Fruit fly (Drosophila melanogaster) whole organism, prepupa: Measurements from ENCODE around the gene CtsB.

Experiments
- CG10631 ChIP-seq: fragments of 200-800 bp; sonication (Bioruptor generic); optimal IDR thresholded peaks from 2 replicates; lab custom pipeline; 2016; ENCODE audit warnings: missing biosample characterization, missing genetic modification characterization
- CG16779 ChIP-seq: fragments of 200-800 bp; sonication (Bioruptor generic); optimal IDR thresholded peaks from 3 replicates; lab custom pipeline; 2017; ENCODE audit warnings: missing biosample characterization, mild to moderate bottlenecking, missing genetic modification characterization
- CG6854 ChIP-seq: fragments of 200-800 bp; sonication (Bioruptor generic); optimal IDR thresholded peaks from 2 replicates; lab custom pipeline; 2017; ENCODE audit warnings: missing biosample characterization, mild to moderate bottlenecking, missing genetic modification characterization
- CG7368 ChIP-seq: fragments of 200-800 bp; sonication (Bioruptor generic); optimal IDR thresholded peaks from 3 replicates; lab custom pipeline; 2016; ENCODE audit warnings: missing biosample characterization, missing genetic modification characterization
- CG8632 ChIP-seq: fragments of 200-800 bp; sonication (Bioruptor generic); optimal IDR thresholded peaks from 3 replicates; lab custom pipeline; 2016; ENCODE audit warnings: missing biosample characterization, missing genetic modification characterization
- Eip75B ChIP-seq: fragments of 200-800 bp; sonication (Bioruptor generic); optimal IDR thresholded peaks from 3 replicates; lab custom pipeline; 2016; ENCODE audit warnings: missing biosample characterization, missing genetic modification characterization
- Eip78C ChIP-seq: fragments of 200-800 bp; sonication (Bioruptor generic); peaks from one replicate; lab custom pipeline; 2016; ENCODE audit warnings: missing biosample characterization, missing genetic modification characterization
- Gug ChIP-seq: fragments of 200-800 bp; sonication (Bioruptor generic); IDR thresholded peaks from 2 replicates; pipeline ENCODE4 v1.3.6; 2022; ENCODE audit warnings: missing biosample characterization, missing genetic modification characterization
- Lpt ChIP-seq: fragments of 200-800 bp; sonication (Bioruptor generic); optimal IDR thresholded peaks from 3 replicates; lab custom pipeline; 2016; ENCODE audit warnings: missing biosample characterization, missing genetic modification characterization
- Met ChIP-seq: fragments of 200-800 bp; sonication (Bioruptor generic); optimal IDR thresholded peaks from 3 replicates; lab custom pipeline; 2016; ENCODE audit warnings: missing biosample characterization, missing genetic modification characterization
- Smox ChIP-seq: fragments of 200-800 bp; sonication (Bioruptor generic); optimal IDR thresholded peaks from 3 replicates; lab custom pipeline; 2016; ENCODE audit warnings: missing biosample characterization, missing genetic modification characterization
- Sox102F ChIP-seq: fragments of 200-800 bp; sonication (Bioruptor generic); optimal IDR thresholded peaks from 2 replicates; lab custom pipeline; 2016; ENCODE audit warnings: missing biosample characterization, mild to moderate bottlenecking, missing genetic modification characterization
- salr ChIP-seq, 2 experiments: fragments of 200-800 bp; sonication (Bioruptor generic); optimal IDR thresholded peaks; 3 replicates each; lab custom pipeline; 2016 to 2018; ENCODE audit warnings: missing biosample characterization in 2 of 2, missing genetic modification characterization in 2 of 2, mild to moderate bottlenecking in 1 of 2

DNA sequence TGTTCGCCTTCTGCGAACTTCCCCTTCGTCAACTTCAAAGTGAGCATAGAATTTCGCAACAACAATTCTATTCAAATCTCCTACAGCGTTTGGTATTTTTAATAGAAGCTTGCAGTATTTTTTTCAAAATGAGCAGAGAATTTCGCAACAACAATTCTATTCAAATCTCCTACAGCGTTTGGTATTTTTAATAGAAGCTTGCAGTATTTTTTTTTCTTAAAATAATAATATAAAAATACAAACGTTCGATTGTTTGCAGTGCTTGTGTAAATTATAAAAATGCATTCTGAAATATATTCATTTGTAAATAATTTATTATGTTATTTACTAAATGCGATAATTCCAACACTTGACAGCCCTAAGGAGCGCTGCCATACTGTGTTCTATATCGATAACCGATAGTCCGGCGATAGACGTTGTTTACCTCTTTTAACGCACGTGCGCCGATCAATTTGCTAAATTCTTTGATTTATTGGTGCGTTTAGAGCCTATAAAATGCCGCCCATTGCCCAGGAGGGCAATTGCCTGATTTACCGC, 25.1 kb downstream of the CtsB start, which contains the start of the genes CG32625 and Rtc1:
- TF ChIP-seq CG16779 (no peak), Gug (GFP tag; lab: Robert Waterston, UW) (no peak; the same call in 1 of the 2 replicates), Smox (GFP tag; lab: Kevin White, UChicago) (peak; percentile 44), Eip75B (no peak), CG10631 (peak; percentile 35), CG8632 (GFP tag; lab: Kevin White, UChicago) (no peak), Sox102F (no peak), CG7368 (GFP tag; lab: Kevin White, UChicago) (no peak), salr (GFP tag; optimal IDR thresholded peaks at IDR 0.05; lab: Kevin White, UChicago) (no peak), Met (GFP tag; lab: Kevin White, UChicago) (peak; percentile 41), Lpt (GFP tag; lab: Kevin White, UChicago) (no peak), CG6854 (no peak), Eip78C (GFP tag; lab: Kevin White, UChicago) (peak; percentile 75)
